Fruit fly (Drosophila melanogaster) whole organism, embryonic: Measurements from ENCODE around the gene Nak.

Experiments used
- Adf1 ChIP-seq: fragments of 200-800 bp; sonication (Bioruptor generic); IDR thresholded peaks from 2 replicates; pipeline ENCODE4 v1.3.6; 2022; ENCODE audit warnings: missing biosample characterization, missing genetic modification characterization
- CG10209 ChIP-seq: fragments of 200-800 bp; sonication (Bioruptor generic); optimal IDR thresholded peaks from 3 replicates; lab custom pipeline; 2017; ENCODE audit warnings: missing biosample characterization, mild to moderate bottlenecking, missing genetic modification characterization, missing genetic modification reagents
- CG10366 ChIP-seq: fragments of 200-800 bp; sonication (Bioruptor generic); IDR thresholded peaks from 2 replicates; pipeline ENCODE4 v1.3.6; 2022; ENCODE audit warnings: missing biosample characterization, missing genetic modification characterization
- CG10543 ChIP-seq: fragments of 200-800 bp; sonication (Bioruptor generic); optimal IDR thresholded peaks from 3 replicates; lab custom pipeline; 2017; ENCODE audit warnings: missing biosample characterization, mild to moderate bottlenecking, missing genetic modification characterization, moderate library complexity
- CG11085 ChIP-seq: fragments of 200-800 bp; sonication (Bioruptor generic); IDR thresholded peaks from 2 replicates; pipeline ENCODE4 v1.3.6; 2022; ENCODE audit warnings: missing biosample characterization, missing genetic modification characterization
- CG14014 ChIP-seq: fragments of 200-800 bp; sonication (Bioruptor generic); IDR thresholded peaks from 2 replicates; pipeline ENCODE4 v1.3.6; 2022; ENCODE audit warnings: missing biosample characterization, missing genetic modification characterization
- CG14050 ChIP-seq: fragments of 200-800 bp; sonication (Bioruptor generic); IDR thresholded peaks from 3 replicates; pipeline ENCODE4 v1.3.6; 2022; ENCODE audit warnings: missing biosample characterization, missing genetic modification characterization
- CG14667 ChIP-seq: fragments of 200-800 bp; sonication (Bioruptor generic); IDR thresholded peaks from 2 replicates; pipeline ENCODE4 v1.3.6; 2022; ENCODE audit warnings: missing biosample characterization, missing genetic modification characterization
- CG14710 ChIP-seq: fragments of 200-800 bp; sonication (Bioruptor generic); optimal IDR thresholded peaks from 3 replicates; lab custom pipeline; 2019; ENCODE audit warnings: missing biosample characterization, mild to moderate bottlenecking, missing genetic modification characterization, moderate library complexity
- CG18262 ChIP-seq: fragments of 200-800 bp; optimal IDR thresholded peaks from 3 replicates; lab custom pipeline; 2019; ENCODE audit warnings: missing biosample characterization, mild to moderate bottlenecking, missing genetic modification characterization, moderate library complexity
- CG2120 ChIP-seq: fragments of 200-800 bp; sonication (Bioruptor generic); optimal IDR thresholded peaks from 3 replicates; lab custom pipeline; 2016; ENCODE audit warnings: missing biosample characterization, missing genetic modification characterization
- CG31441 ChIP-seq: fragments of 200-800 bp; sonication (Bioruptor generic); IDR thresholded peaks from 2 replicates; pipeline ENCODE4 v1.3.6; 2022; ENCODE audit warnings: missing biosample characterization, missing genetic modification characterization
- CG34376 ChIP-seq: fragments of 200-800 bp; sonication (Bioruptor generic); optimal IDR thresholded peaks from 2 replicates; lab custom pipeline; 2018; ENCODE audit warnings: missing biosample characterization, mild to moderate bottlenecking, missing genetic modification characterization
- CG6791 ChIP-seq: fragments of 200-800 bp; sonication (Bioruptor generic); IDR thresholded peaks from 3 replicates; pipeline ENCODE4 v1.3.6; 2022; ENCODE audit warnings: missing biosample characterization, missing genetic modification characterization; ENCODE audit not compliant: partially characterized antibody
- CG7745 ChIP-seq: fragments of 200-800 bp; sonication (Bioruptor generic); optimal IDR thresholded peaks from 2 replicates; lab custom pipeline; 2018; ENCODE audit warnings: missing biosample characterization, mild to moderate bottlenecking, missing genetic modification characterization, moderate library complexity
- CG8359 ChIP-seq: fragments of 200-800 bp; sonication (Bioruptor generic); optimal IDR thresholded peaks from 2 replicates; lab custom pipeline; 2017; ENCODE audit warnings: missing biosample characterization, mild to moderate bottlenecking, missing genetic modification characterization, borderline replicate concordance
- CTCF ChIP-seq: fragments of 200-800 bp; sonication (Bioruptor generic); optimal IDR thresholded peaks from 2 replicates; lab custom pipeline; 2017; ENCODE audit warnings: missing biosample characterization, mild to moderate bottlenecking, missing genetic modification characterization, moderate library complexity
- CoRest ChIP-seq: fragments of 200-800 bp; sonication (Bioruptor generic); optimal IDR thresholded peaks from 3 replicates; lab custom pipeline; 2018; ENCODE audit warnings: missing biosample characterization, mild to moderate bottlenecking, missing genetic modification characterization, moderate library complexity
- Deaf1 ChIP-seq: fragments of 200-800 bp; optimal IDR thresholded peaks from 3 replicates; lab custom pipeline; 2019; ENCODE audit warnings: missing biosample characterization, mild to moderate bottlenecking, missing genetic modification characterization, moderate library complexity
- Dref ChIP-seq: fragments of 200-800 bp; sonication (Bioruptor generic); IDR thresholded peaks from 2 replicates; pipeline ENCODE4 v1.3.6; 2022; ENCODE audit warnings: missing biosample characterization, missing genetic modification characterization
- Drgx ChIP-seq: fragments of 200-800 bp; sonication (Bioruptor generic); IDR thresholded peaks from 2 replicates; pipeline ENCODE4 v1.3.6; 2022; ENCODE audit warnings: missing biosample characterization, missing genetic modification characterization
- E2f1 ChIP-seq: fragments of 200-800 bp; sonication (Bioruptor generic); IDR thresholded peaks from 2 replicates; pipeline ENCODE4 v1.3.6; 2022; ENCODE audit warnings: missing biosample characterization, missing genetic modification characterization
- Fer2 ChIP-seq: fragments of 200-800 bp; sonication (Bioruptor generic); optimal IDR thresholded peaks from 2 replicates; lab custom pipeline; 2018; ENCODE audit warnings: missing biosample characterization, mild to moderate bottlenecking, missing genetic modification characterization, moderate library complexity
- HLH54F ChIP-seq: fragments of 200-800 bp; sonication (Bioruptor generic); optimal IDR thresholded peaks from 3 replicates; lab custom pipeline; 2016; ENCODE audit warnings: missing biosample characterization, missing genetic modification characterization
- Hey ChIP-seq: fragments of 200-800 bp; sonication (Bioruptor generic); optimal IDR thresholded peaks from 3 replicates; lab custom pipeline; 2018; ENCODE audit warnings: missing biosample characterization, mild to moderate bottlenecking, missing genetic modification characterization
- Myb ChIP-seq: fragments of 200-800 bp; sonication (Bioruptor generic); optimal IDR thresholded peaks from 2 replicates; lab custom pipeline; 2016; ENCODE audit warnings: missing biosample characterization, missing genetic modification characterization
- Rfx ChIP-seq: fragments of 200-800 bp; sonication (Bioruptor generic); IDR thresholded peaks from 2 replicates; pipeline ENCODE4 v1.3.6; 2022; ENCODE audit warnings: missing biosample characterization, missing genetic modification characterization
- Vsx1 ChIP-seq: fragments of 200-800 bp; sonication (Bioruptor generic); optimal IDR thresholded peaks from 2 replicates; lab custom pipeline; 2017; ENCODE audit warnings: missing biosample characterization, mild to moderate bottlenecking, missing genetic modification characterization, missing genetic modification reagents
- abd-A ChIP-seq: fragments of 200-800 bp; sonication (Bioruptor generic); optimal IDR thresholded peaks from 3 replicates; lab custom pipeline; 2019; ENCODE audit warnings: missing biosample characterization, mild to moderate bottlenecking, missing genetic modification characterization, moderate library complexity
- ac ChIP-seq: fragments of 200-800 bp; sonication (Bioruptor generic); optimal IDR thresholded peaks from 3 replicates; lab custom pipeline; 2017; ENCODE audit warnings: missing biosample characterization, mild to moderate bottlenecking, missing genetic modification characterization
- aop ChIP-seq: fragments of 200-800 bp; sonication (Bioruptor generic); IDR thresholded peaks from 2 replicates; pipeline ENCODE4 v1.3.6; 2022; ENCODE audit warnings: missing biosample characterization, missing genetic modification characterization
- chinmo ChIP-seq: fragments of 200-800 bp; sonication (Bioruptor generic); IDR thresholded peaks from 4 replicates; pipeline ENCODE4 v1.3.6; 2022; ENCODE audit warnings: missing biosample characterization, missing genetic modification characterization; ENCODE audit not compliant: partially characterized antibody
- corto ChIP-seq: fragments of 200-800 bp; sonication (Bioruptor generic); optimal IDR thresholded peaks from 2 replicates; lab custom pipeline; 2016; ENCODE audit warnings: missing biosample characterization, mild to moderate bottlenecking, missing genetic modification characterization, moderate library complexity
- croc ChIP-seq: fragments of 200-800 bp; sonication (Bioruptor generic); conservative IDR thresholded peaks from 3 replicates; pipeline ENCODE4 v1.3.6; 2022; ENCODE audit warnings: missing biosample characterization, missing genetic modification characterization
- crp ChIP-seq, 2 experiments: fragments of 200-800 bp; sonication (Bioruptor generic); optimal IDR thresholded peaks; 2 replicates in 1 of 2; 3 replicates in 1 of 2; lab custom pipeline; 2017; ENCODE audit warnings: missing biosample characterization in 2 of 2, missing genetic modification characterization in 2 of 2, mild to moderate bottlenecking in 1 of 2, moderate library complexity in 1 of 2
- esg ChIP-seq: fragments of 200-800 bp; sonication (Bioruptor generic); conservative IDR thresholded peaks from 2 replicates; pipeline ENCODE4 v1.3.6; 2022; ENCODE audit warnings: missing biosample characterization, missing genetic modification characterization
- ewg ChIP-seq: fragments of 200-800 bp; sonication (Bioruptor generic); optimal IDR thresholded peaks from 3 replicates; lab custom pipeline; 2017; ENCODE audit warnings: mild to moderate bottlenecking, missing biosample characterization, missing genetic modification reagents, missing genetic modification characterization
- hb ChIP-seq: fragments of 200-800 bp; sonication (Bioruptor generic); IDR thresholded peaks from 3 replicates; pipeline ENCODE4 v1.3.6; 2022; ENCODE audit warnings: missing biosample characterization, missing genetic modification characterization; ENCODE audit not compliant: partially characterized antibody
- maf-S ChIP-seq: fragments of 200-800 bp; sonication (Bioruptor generic); optimal IDR thresholded peaks from 2 replicates; lab custom pipeline; 2016; ENCODE audit warnings: missing biosample characterization, missing genetic modification characterization
- mam ChIP-seq: fragments of 200-800 bp; sonication (Bioruptor generic); optimal IDR thresholded peaks from 3 replicates; lab custom pipeline; 2016; ENCODE audit warnings: missing biosample characterization, missing genetic modification characterization
- mirr ChIP-seq: fragments of 200-800 bp; sonication (Bioruptor generic); optimal IDR thresholded peaks from 3 replicates; lab custom pipeline; 2018; ENCODE audit warnings: missing biosample characterization, mild to moderate bottlenecking, missing genetic modification characterization
- nau ChIP-seq: fragments of 200-800 bp; sonication (Bioruptor generic); optimal IDR thresholded peaks from 3 replicates; lab custom pipeline; 2017; ENCODE audit warnings: missing biosample characterization, mild to moderate bottlenecking, missing genetic modification characterization, missing genetic modification reagents
- repo ChIP-seq: fragments of 200-800 bp; sonication (Bioruptor generic); optimal IDR thresholded peaks from 2 replicates; lab custom pipeline; 2016; ENCODE audit warnings: missing biosample characterization, missing genetic modification characterization
- stc ChIP-seq: fragments of 200-800 bp; sonication (Bioruptor generic); IDR thresholded peaks from 2 replicates; pipeline ENCODE4 v1.3.6; 2022; ENCODE audit warnings: missing biosample characterization, missing genetic modification characterization
- tap ChIP-seq: fragments of 200-800 bp; optimal IDR thresholded peaks from 3 replicates; lab custom pipeline; 2019; ENCODE audit warnings: missing biosample characterization, mild to moderate bottlenecking, missing genetic modification characterization, moderate library complexity
- tgo ChIP-seq: fragments of 200-800 bp; sonication (Bioruptor generic); IDR thresholded peaks from 3 replicates; pipeline ENCODE4 v1.3.6; 2022; ENCODE audit warnings: missing biosample characterization, missing genetic modification characterization
- zfh1 ChIP-seq: fragments of 200-800 bp; sonication (Bioruptor generic); IDR thresholded peaks from 3 replicates; pipeline ENCODE4 v1.3.6; 2022; ENCODE audit warnings: missing biosample characterization, missing genetic modification characterization

Nak gene

DNA sequence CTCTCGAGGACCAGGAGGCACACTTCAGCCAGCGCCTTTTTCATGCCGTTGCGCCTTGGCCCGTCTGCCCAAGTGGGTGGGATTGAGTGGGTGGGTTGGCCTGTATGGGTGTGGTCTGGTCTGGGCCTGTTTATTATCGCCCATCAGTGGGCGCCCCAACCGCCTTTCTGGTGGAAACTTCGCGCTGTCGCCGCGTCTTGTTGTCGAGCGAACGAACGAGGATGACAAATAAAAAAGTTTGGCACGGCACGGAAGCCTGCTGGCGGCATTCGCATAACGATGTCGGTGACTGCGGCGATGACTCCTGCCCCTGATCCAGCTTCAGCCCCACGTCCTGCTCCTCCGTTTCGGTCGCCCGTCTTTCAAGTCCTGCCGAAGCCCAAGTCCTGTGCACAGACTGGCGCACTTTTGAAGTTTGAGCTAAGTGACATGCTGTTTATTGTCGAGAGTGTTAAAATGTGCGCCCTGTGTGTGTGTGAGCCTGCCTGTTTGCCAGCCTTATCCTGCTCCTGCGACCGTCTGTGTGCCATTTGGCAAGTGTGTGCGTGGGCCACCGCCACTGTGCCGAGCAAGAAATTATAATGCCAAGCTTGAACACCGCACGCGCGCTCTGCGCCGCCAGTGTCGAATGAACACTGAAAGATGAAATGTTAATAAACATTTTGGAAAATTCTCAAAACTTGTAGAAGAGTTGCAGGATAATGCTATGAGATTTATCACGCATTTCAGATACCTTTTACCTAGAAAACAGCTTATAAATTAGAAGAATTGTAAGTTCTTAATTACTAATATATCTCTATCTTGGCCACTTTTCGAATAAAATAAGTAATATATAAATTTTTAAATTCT is 45.7 kb upstream of the Nak start (continued):
- peak; percentile 61 for TF ChIP-seq CG14710 (tag; lab: Kevin White, UChicago)
- peak; percentile 66 for TF ChIP-seq mirr
- TF ChIP-seq mam (GFP tag; lab: Kevin White, UChicago), result peak; percentile 20
- TF ChIP-seq maf-S (GFP tag; lab: Kevin White, UChicago), result no peak
- TF ChIP-seq CG10209 (GFP tag; lab: Kevin White, UChicago), result peak; percentile 76
- TF ChIP-seq CG14014 (GFP tag; lab: Robert Waterston, UW), result peak; percentile 63
- peak; percentile 75 for TF ChIP-seq CG2120 (GFP tag; lab: Kevin White, UChicago)
- TF ChIP-seq CG14667 (GFP tag; lab: Robert Waterston, UW), result peak; percentile 33; the same call in 1 of the 2 replicates
- peak; percentile 13; the same call in 1 of the 3 replicates for TF ChIP-seq CG14050 (GFP tag; lab: Robert Waterston, UW)
- no peak for TF ChIP-seq CG7745 (tag; lab: Kevin White, UChicago)
- peak; percentile 41; the same call in 1 of the 2 replicates for TF ChIP-seq esg (GFP tag; lab: Robert Waterston, UW)
- TF ChIP-seq CG34376 (GFP tag; lab: Kevin White, UChicago), result peak; percentile 75
- peak; percentile 27 for TF ChIP-seq CG8359 (GFP tag; lab: Kevin White, UChicago)
- peak; percentile 46; the same call in 1 of the 2 replicates for TF ChIP-seq CG10366 (GFP tag; lab: Robert Waterston, UW)
- TF ChIP-seq ac (GFP tag; lab: Kevin White, UChicago), result no peak
- 0 out of 2 replicates have a peak, but pooled peaks have one; percentile 42 for TF ChIP-seq CG11085
- TF ChIP-seq croc (GFP tag; lab: Robert Waterston, UW), result peak; percentile 55; the same call in 2 of the 3 replicates
- TF ChIP-seq ewg (GFP tag; lab: Kevin White, UChicago), result peak; percentile 64
- peak; percentile 47 for TF ChIP-seq E2f1 (GFP tag; lab: Robert Waterston, UW)
- TF ChIP-seq Myb (GFP tag; lab: Kevin White, UChicago), result peak; percentile 4
- TF ChIP-seq Drgx (GFP tag; lab: Robert Waterston, UW), result peak; percentile 9; the same call in 1 of the 2 replicates
- TF ChIP-seq aop (GFP tag; lab: Robert Waterston, UW), result no peak

- TF ChIP-seq CG6791 (GFP tag; lab: Robert Waterston, UW) (no peak), Dref (GFP tag; lab: Robert Waterston, UW) (0 out of 2 replicates have a peak, but pooled peaks have one; percentile 24), stc (GFP tag; lab: Robert Waterston, UW) (no peak), repo (GFP tag; lab: Kevin White, UChicago) (no peak), crp (GFP tag; optimal IDR thresholded peaks at IDR 0.05; lab: Kevin White, UChicago) (no peak), abd-A (tag; lab: Kevin White, UChicago) (peak; percentile 93), zfh1 (GFP tag; lab: Robert Waterston, UW) (no peak), hb (GFP tag; lab: Robert Waterston, UW) (0 out of 3 replicates have a peak, but pooled peaks have one; percentile 22), CoRest (tag; lab: Kevin White, UChicago) (no peak), HLH54F (GFP tag; lab: Kevin White, UChicago) (no peak), tgo (GFP tag; lab: Robert Waterston, UW) (no peak), corto (GFP tag; lab: Kevin White, UChicago) (no peak), chinmo (GFP tag; lab: Robert Waterston, UW) (0 out of 4 replicates have a peak, but pooled peaks have one; percentile 40), CG31441 (GFP tag; lab: Robert Waterston, UW) (no peak), Rfx (peak; percentile 23; the same call in 1 of the 2 replicates), Hey (tag; lab: Kevin White, UChicago) (peak; percentile 88), nau (GFP tag; lab: Kevin White, UChicago) (no peak), Deaf1 (tag; lab: Kevin White, UChicago) (peak; percentile 42), CTCF (no peak), Adf1 (GFP tag; lab: Robert Waterston, UW) (peak; percentile 70), CG18262 (tag; lab: Kevin White, UChicago) (no peak), Vsx1 (GFP tag; lab: Kevin White, UChicago) (no peak), Fer2 (tag; lab: Kevin White, UChicago) (peak; percentile 28), CG10543 (peak; percentile 89), mirr (peak; percentile 63), tap (tag; lab: Kevin White, UChicago) (no peak)
Observed at dm6 chr2L:19012776-19013328, 44.3 kb upstream of the Nak start.
